Fruit fly (Drosophila melanogaster) whole organism, larva: ENCODE data around the gene Nup358.

ENCODE experiments used
- noc ChIP-seq: fragments of 200-800 bp; sonication (Bioruptor generic); optimal IDR thresholded peaks from 3 replicates; lab custom pipeline; 2019; ENCODE audit warnings: missing biosample characterization, mild to moderate bottlenecking, missing genetic modification characterization, moderate library complexity

Gene Nup358

dm6 chr3R:25249145-25250141 lies at the start of gene Nup358:
Nup358 (plus strand) TSS chr3R:25249348.
- no peak for TF ChIP-seq noc (tag; lab: Kevin White, UChicago)

DNA sequence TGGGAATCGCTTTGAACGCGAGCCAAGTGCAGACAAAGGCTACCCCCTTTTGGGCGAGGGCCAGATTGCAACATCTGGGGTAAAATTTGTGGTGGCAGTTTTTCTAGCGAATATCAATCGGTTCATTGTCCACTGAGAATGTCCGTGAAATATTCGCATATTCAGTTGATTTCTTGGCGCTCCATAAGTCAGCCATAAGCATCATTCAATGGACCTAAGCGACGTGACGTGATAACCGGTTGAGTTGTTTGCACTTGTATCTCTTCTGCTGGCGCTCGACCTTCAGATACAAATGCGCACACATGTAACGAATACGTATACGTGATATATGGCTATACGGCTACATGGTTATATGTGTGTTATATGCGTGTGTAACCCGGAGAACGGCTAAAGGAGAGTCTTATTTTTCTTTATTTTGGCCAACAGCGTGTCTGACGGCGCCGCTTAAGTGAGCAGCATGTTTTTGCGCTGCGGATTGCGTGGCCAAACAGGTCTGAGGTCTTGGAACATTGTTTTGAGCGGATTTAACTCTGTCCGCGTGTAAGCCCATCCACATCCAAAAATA lies 43.7 kb upstream of the Nup358 start:
- no peak for TF ChIP-seq noc (tag; lab: Kevin White, UChicago)

DNA sequence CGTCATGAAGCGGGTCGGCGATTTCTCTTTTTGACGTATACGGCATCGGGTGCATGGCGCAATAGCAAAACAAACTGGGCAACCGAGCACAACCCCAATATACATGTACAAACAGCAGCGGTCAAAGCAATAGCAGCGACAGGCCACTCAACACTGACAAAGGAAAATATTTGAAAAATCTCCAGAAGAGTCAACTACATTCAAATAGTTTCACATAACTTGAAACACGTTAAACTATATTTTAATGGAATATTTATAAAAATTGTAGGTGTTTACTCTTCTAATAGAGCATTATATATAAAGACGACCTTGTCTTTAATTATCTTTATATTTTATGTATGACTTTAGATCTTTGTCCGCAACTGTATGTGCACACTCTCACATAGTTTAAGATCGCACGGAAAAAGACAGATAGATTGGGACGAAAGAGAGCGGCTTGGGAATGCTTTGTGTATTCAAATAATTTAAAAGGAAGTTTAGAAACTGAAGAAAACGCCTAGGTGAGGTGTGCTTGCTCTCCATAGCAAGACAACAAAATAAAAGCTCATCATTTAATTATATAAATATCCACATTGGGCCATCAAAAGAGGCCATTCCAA lies 41.6 kb upstream of the Nup358 start:
- TF ChIP-seq noc (tag; lab: Kevin White, UChicago) = peak; percentile 74

DNA sequence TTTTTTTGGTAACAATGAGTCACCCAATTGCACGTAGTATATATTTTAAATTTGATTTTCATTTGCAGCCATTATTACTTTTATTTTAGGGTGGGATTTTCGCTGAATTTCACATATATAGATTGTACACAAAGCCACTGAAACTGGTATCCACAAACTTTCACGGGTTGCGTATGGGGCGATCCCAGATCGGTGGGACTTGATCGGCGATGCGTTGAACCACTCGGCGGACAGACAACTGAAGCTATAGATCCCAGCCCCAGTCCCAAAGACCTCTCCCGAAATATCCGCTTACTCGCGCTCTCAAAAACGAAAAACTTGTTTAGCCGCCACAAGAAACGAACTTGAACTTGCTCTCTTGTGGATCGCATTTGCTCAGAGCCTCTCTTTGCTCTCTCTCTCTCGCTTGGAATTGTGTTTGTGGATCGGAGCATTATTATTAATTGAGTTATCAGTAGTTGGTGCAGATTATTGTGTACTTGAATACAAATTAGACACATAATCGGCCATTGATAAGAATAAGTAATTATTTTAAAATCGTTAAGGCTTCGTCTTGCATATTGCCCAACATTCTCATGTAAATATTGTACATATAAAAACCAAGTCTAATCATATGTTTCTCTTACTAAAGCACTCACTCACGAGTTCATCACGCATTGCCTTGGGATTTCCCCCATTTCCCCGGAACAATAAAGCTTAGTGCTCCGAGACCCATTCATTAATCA lies 40.9 kb upstream of the Nup358 start, which contains the start of gene Cad96Ca:
Gene Cad96Ca, minus strand, starts transcription at position 242 of the 725 bp plus-strand sequence.
- TF ChIP-seq noc (tag; lab: Kevin White, UChicago) = no peak

DNA sequence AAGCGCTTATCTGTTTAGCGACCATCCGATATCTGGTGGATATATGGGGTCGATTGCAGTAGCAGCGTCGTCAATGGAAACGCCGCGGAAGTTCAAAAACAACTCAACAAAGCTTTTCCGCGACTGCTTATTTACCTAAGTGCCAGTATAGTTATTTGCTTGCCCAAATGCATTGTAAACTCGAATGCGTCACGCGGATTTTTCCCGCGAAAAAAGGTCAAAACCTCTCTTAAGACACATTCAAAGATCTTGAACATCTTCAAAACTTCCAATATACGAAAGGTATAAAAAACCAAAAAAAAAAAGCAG lies 40.4 kb upstream of the Nup358 start:
- no peak for TF ChIP-seq noc (tag; lab: Kevin White, UChicago)

DNA sequence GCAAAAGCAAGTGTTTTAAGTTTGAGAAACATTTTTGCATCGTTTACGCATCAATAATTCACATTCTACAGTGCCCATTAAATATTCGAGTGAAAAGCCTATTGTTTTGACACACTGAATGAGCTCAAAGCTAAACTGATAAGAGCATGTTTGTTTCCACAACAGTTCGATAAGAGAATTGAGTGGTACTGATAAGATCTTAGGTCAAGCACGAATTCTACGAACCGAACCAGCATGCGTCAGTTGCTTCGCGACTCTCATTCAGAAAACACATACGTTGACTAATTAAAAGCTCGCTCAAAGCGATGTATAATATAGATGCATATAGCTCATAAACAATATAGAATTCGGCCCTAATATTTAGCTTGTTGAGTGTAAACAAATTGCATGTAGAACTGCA lies 39.9 kb upstream of the Nup358 start:
- TF ChIP-seq noc (tag; lab: Kevin White, UChicago) = no peak

DNA sequence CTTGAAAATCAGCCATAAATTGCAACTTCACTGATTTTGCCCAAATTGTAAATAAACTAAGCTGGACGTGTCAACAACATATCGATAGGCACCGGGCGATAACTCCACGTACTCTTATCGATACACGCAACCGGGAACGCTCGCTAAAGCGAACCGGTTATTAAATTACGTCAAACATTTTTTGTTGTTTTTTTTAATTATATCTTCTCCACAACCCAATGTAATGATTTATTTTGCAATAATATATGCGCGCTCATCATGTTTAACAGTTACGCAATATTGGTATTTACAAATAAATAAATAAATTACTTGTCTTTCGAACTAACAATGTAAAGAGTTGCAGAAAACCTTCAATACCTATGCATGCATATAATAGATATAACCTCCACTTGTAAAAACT lies 34.0 kb upstream of the Nup358 start, which contains the start of gene Saysd1:
Gene Saysd1, minus strand, starts transcription at position 66 of the 400 bp plus-strand sequence.
- peak; percentile 64 for TF ChIP-seq noc (tag; lab: Kevin White, UChicago)

- no peak for TF ChIP-seq noc (tag; lab: Kevin White, UChicago)
Observed at dm6 chr3R:25215997-25216396, 33.2 kb upstream of the Nup358 start, which contains the start of gene CG31106. CG31106 (plus strand) TSS chr3R:25216297.

DNA sequence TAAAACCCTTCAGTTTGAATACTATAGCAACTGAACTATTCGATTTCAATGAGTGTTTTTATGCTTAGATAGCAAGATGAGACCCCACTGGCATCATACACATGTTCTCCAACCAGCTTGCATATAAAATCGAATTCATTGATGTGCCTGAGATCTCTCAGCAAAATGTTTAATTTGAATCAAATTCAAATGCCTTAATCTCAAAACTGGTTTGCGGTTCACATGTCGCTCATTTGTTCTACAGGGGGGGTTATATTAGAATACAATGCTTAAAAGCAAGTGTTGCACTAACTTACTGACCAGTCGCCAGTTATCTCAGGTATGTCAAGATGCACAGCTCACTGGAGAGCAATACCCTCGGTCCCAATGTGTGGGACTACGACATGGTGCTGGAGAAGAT lies 30.1 kb upstream of the Nup358 start, which contains the start of gene CG31103:
Gene CG31103, plus strand, starts transcription at position 301 of the 400 bp plus-strand sequence.
- TF ChIP-seq noc (tag; lab: Kevin White, UChicago) = no peak

- TF ChIP-seq noc (tag; lab: Kevin White, UChicago) = no peak
Observed at dm6 chr3R:25221203-25221807, 27.8 kb upstream of the Nup358 start, which contains the start of gene Alg9. Alg9 (plus strand) TSS chr3R:25221589.

- TF ChIP-seq noc (tag; lab: Kevin White, UChicago) = no peak
Observed at dm6 chr3R:25225483-25225882, 23.7 kb upstream of the Nup358 start.

DNA sequence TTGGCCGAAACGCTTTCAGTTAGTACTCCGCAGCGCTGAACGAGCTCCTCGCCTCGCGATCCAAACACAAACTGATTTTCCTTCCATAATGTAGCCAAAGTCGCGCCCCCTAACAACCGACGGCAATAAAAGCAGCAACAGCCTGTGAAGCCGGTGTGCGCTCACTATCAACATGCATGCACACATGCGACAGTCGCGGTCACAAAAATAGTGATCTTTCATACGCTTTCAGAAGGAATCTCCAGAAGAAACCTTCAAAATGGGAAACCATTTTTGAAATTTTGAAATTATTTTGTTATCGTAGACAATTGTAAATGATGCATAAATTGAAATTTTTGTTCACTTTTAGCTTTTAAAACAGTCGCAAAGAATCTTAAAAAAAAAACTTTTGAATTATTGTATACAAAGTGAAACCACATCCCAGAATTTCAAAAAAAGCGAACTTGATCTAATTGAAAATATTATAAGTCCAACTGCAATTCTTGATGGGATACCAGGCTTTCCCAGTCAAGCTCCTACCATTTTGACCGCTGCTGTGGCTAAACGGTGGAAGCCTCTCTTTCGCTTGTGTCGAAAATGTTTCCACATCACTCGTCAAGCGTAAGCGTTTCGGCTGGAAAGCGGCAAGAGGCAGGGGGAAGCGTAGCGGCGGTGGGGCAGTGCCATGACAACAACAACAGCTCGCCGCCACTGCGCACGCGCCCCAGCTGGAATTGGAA lies 16.7 kb upstream of the Nup358 start, which contains the start of gene Cad96Cb:
Gene Cad96Cb, minus strand, starts transcription at position 51 of the 719 bp plus-strand sequence.
- no peak for TF ChIP-seq noc (tag; lab: Kevin White, UChicago)

dm6 chr3R:25235362-25235761 lies 13.8 kb upstream of the Nup358 start, which contains the start of gene Sil1:
Sil1 (minus strand) TSS chr3R:25235529.
- no peak for TF ChIP-seq noc (tag; lab: Kevin White, UChicago)

DNA sequence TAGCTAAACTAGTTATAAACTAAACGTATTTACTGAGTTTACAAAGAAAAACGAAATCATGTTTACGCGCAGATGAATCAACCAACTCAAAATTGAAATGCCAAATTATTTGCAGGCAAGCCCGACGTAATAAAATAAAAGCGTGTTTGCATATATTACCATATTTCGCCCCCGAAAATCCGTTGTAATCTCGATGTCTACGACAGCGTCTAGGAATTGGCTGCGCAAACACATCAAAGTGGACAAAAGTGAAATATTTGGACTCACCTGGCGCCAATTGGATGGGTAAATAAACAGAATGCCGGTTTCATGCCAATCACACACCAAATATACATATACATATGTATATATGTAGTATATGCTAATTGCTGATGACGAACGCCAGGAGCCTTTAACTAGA lies 13.0 kb upstream of the Nup358 start:
- TF ChIP-seq noc (tag; lab: Kevin White, UChicago) = no peak
